Fruit fly (Drosophila melanogaster): Measurements from ENCODE around the gene lds.

The lds gene

dm6 chr3R:7902313-7902872, 17.8 kb upstream of the lds start, which contains the start of gene mRpS9 (continued):
- TF ChIP-seq CG3726 (GFP tag; IDR thresholded peaks at IDR 0.05) (no peak), CG4617 (GFP tag; optimal IDR thresholded peaks at IDR 0.05; ENCODE audit: borderline replicate concordance) (peak; percentile 17), CG13123 (GFP tag; optimal IDR thresholded peaks at IDR 0.05) (no peak), Dbx (GFP tag; IDR thresholded peaks at IDR 0.05) (no peak), Lim3 (GFP tag; IDR thresholded peaks at IDR 0.05) (no peak), sc (optimal IDR thresholded peaks at IDR 0.05) (no peak), sc (GFP tag; optimal IDR thresholded peaks at IDR 0.05) (no peak), tx (GFP tag; optimal IDR thresholded peaks at IDR 0.05) (no peak), Scr (GFP tag; IDR thresholded peaks at IDR 0.05; ENCODE audit: partially characterized antibody) (0 out of 2 replicates have a peak, but pooled peaks have one; percentile 8), amos (GFP tag; IDR thresholded peaks at IDR 0.05; ENCODE audit: partially characterized antibody) (no peak; the same call in 1 of the 2 replicates), CG17385 (GFP tag; optimal IDR thresholded peaks at IDR 0.05) (peak; percentile 97), CG2199 (GFP tag; IDR thresholded peaks at IDR 0.05) (no peak), Asciz (GFP tag; optimal IDR thresholded peaks at IDR 0.05) (no peak), CG13287 (GFP tag; IDR thresholded peaks at IDR 0.05; ENCODE audit: partially characterized antibody) (peak; percentile 43; the same call in 1 of the 2 replicates), stwl (tag; optimal IDR thresholded peaks at IDR 0.05) (peak; percentile 8), Mrtf (GFP tag; IDR thresholded peaks at IDR 0.05) (no peak), gfzf (GFP tag; optimal IDR thresholded peaks at IDR 0.05) (peak; percentile 12), CG17912 (GFP tag; optimal IDR thresholded peaks at IDR 0.05) (no peak), H15 (GFP tag; IDR thresholded peaks at IDR 0.05) (no peak)

- TF ChIP-seq vfl (GFP tag; optimal IDR thresholded peaks at IDR 0.05) = peak; percentile 9
- TF ChIP-seq bsh (GFP tag; optimal IDR thresholded peaks at IDR 0.05) = no peak
- TF ChIP-seq CG6791 (GFP tag; IDR thresholded peaks at IDR 0.05; ENCODE audit: partially characterized antibody) = peak; percentile 91
- TF ChIP-seq HLH4C (GFP tag; IDR thresholded peaks at IDR 0.05; ENCODE audit: partially characterized antibody) = peak; percentile 92
- peak; percentile 81 for TF ChIP-seq CG7963 (GFP tag; IDR thresholded peaks at IDR 0.05; ENCODE audit: partially characterized antibody)
- TF ChIP-seq Nf-YA (GFP tag; IDR thresholded peaks at IDR 0.05) = no peak
- TF ChIP-seq E2f2 (GFP tag; IDR thresholded peaks at IDR 0.05) = peak; percentile 26; the same call in 1 of the 2 replicates
- no peak for TF ChIP-seq CG13123 (GFP tag; optimal IDR thresholded peaks at IDR 0.05)
- peak; percentile 75 for TF ChIP-seq CG12659 (GFP tag; optimal IDR thresholded peaks at IDR 0.05)
- TF ChIP-seq CG12299 (tag; optimal IDR thresholded peaks at IDR 0.05) = no peak
- peak; percentile 18 for TF ChIP-seq gfzf (GFP tag; optimal IDR thresholded peaks at IDR 0.05)
- 0 out of 2 replicates have a peak, but pooled peaks have one; percentile 22 for TF ChIP-seq CG32532 (GFP tag; IDR thresholded peaks at IDR 0.05)
- TF ChIP-seq Nf-YC (tag; optimal IDR thresholded peaks at IDR 0.05) = no peak
- no peak for TF ChIP-seq zfh1 (GFP tag; IDR thresholded peaks at IDR 0.05)
- TF ChIP-seq zf30C (GFP tag; optimal IDR thresholded peaks at IDR 0.05) = no peak
- no peak for TF ChIP-seq run (tag; optimal IDR thresholded peaks at IDR 0.05)
- TF ChIP-seq bcd (GFP tag; optimal IDR thresholded peaks at IDR 0.05) = no peak
- peak; percentile 54 for TF ChIP-seq HLH54F (GFP tag; optimal IDR thresholded peaks at IDR 0.05)
- TF ChIP-seq chif (GFP tag; optimal IDR thresholded peaks at IDR 0.05) = peak; percentile 7 to 48
- peak; percentile 83 for TF ChIP-seq Med (GFP tag)
- peak; percentile 54 for TF ChIP-seq stwl (tag; optimal IDR thresholded peaks at IDR 0.05)
- peak; percentile 30 for TF ChIP-seq CG12942 (GFP tag; optimal IDR thresholded peaks at IDR 0.05)
- TF ChIP-seq twi (tag; optimal IDR thresholded peaks at IDR 0.05) = no peak
- TF ChIP-seq hth (optimal IDR thresholded peaks at IDR 0.05) = no peak
- no peak for TF ChIP-seq grn (GFP tag; optimal IDR thresholded peaks at IDR 0.05)
- TF ChIP-seq CkIIα-i1 (GFP tag; IDR thresholded peaks at IDR 0.05) = no peak
- TF ChIP-seq Opbp (GFP tag; IDR thresholded peaks at IDR 0.05; ENCODE audit: partially characterized antibody) = peak; percentile 83
- TF ChIP-seq CG8478 (optimal IDR thresholded peaks at IDR 0.05) = peak; percentile 83
- peak; percentile 99 for TF ChIP-seq CG16813 (GFP tag; IDR thresholded peaks at IDR 0.05; ENCODE audit: partially characterized antibody)
- peak; percentile 30 for TF ChIP-seq CG1602 (GFP tag; optimal IDR thresholded peaks at IDR 0.05)
- TF ChIP-seq unc-4 (GFP tag; IDR thresholded peaks at IDR 0.05; ENCODE audit: partially characterized antibody) = peak; percentile 94
- TF ChIP-seq CG3995 (GFP tag; optimal IDR thresholded peaks at IDR 0.05) = peak; percentile 99
- peak; percentile 5 for TF ChIP-seq repo (GFP tag; optimal IDR thresholded peaks at IDR 0.05)
- TF ChIP-seq CHES-1-like (GFP tag; optimal IDR thresholded peaks at IDR 0.05) = peak; percentile 75
These were observed 12.9 kb upstream of the lds start, which contains the start of the genes Taf7 and EMC1 for dm6 chr3R:7907311-7907710. Gene Taf7 (plus strand): TSS chr3R:7907333. Gene EMC1 (minus strand): TSS chr3R:7907363.

Data from whole organism, embryonic.